Fruit fly (Drosophila melanogaster): ENCODE results near the gene CG31910.
A peak's percentile ranks its signal among the peaks of the same experiment; 100 is the strongest.

The CG31910 gene

DNA sequence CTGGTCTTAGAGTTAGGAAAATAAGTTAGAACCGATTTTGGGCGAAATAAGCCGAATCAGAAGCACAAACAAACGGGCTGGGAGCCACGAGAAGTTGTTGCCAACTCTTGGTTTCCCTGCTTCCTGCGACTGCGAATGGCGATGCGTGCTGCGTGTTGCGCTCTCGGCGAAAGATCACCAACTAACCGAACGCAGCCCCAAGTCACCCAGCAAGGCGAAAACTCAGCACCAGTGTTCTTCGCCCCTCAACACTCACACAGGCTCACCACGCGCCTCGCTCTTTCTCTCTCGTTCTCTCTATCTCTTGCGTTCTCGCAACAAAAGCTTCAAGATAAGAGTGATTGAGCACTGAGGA lies 41.2 kb upstream of the CG31910 start, which contains the start of gene nrv1:
nrv1 (minus strand) TSS at position 188 of the 355 bp plus-strand sequence.
- no peak for TF ChIP-seq CG7045 (GFP tag; optimal IDR thresholded peaks at IDR 0.05)
- no peak for TF ChIP-seq cic (GFP tag; optimal IDR thresholded peaks at IDR 0.05)
- TF ChIP-seq CG5204 (GFP tag; optimal IDR thresholded peaks at IDR 0.05), result no peak
- TF ChIP-seq CG14711 (tag; optimal IDR thresholded peaks at IDR 0.05), result no peak
- TF ChIP-seq pad (GFP tag; optimal IDR thresholded peaks at IDR 0.05), result no peak
- no peak for TF ChIP-seq Mnt (GFP tag; optimal IDR thresholded peaks at IDR 0.05)
- no peak for TF ChIP-seq tj (GFP tag; optimal IDR thresholded peaks at IDR 0.05)
- TF ChIP-seq Crg-1 (GFP tag; optimal IDR thresholded peaks at IDR 0.05), result no peak
- TF ChIP-seq CG11617 (GFP tag; optimal IDR thresholded peaks at IDR 0.05), result no peak
- TF ChIP-seq kay (GFP tag; ENCODE audit: borderline replicate concordance), result no peak
- TF ChIP-seq CG7101 (tag; optimal IDR thresholded peaks at IDR 0.05), result no peak
- no peak for TF ChIP-seq toe (GFP tag; optimal IDR thresholded peaks at IDR 0.05)
- no peak for TF ChIP-seq Clk (GFP tag; optimal IDR thresholded peaks at IDR 0.05)
- TF ChIP-seq cnc (optimal IDR thresholded peaks at IDR 0.05), result no peak

DNA sequence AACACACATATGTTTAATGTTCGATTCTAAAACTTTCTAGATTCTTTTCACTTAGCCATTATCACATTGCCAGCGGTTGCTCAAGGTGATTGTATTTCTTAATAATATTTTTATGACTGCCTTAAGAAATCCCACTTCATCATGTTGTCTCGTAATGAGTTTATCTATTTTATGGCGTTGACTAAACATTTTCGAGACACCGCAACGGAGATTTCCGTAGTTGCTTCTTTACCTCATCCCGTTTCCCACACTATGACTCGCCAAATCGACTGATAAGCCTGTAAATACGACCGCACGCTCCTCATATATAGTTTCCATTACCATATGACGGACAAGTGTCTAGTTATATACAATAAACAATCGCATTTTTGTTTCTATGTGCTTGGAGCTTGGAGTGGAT lies 40.2 kb upstream of the CG31910 start:
- TF ChIP-seq CG14711 (tag; optimal IDR thresholded peaks at IDR 0.05) (no peak), Mnt (GFP tag; optimal IDR thresholded peaks at IDR 0.05) (no peak), CG7101 (tag; optimal IDR thresholded peaks at IDR 0.05) (peak; percentile 20), Hr96 (GFP tag; optimal IDR thresholded peaks at IDR 0.05) (no peak), cic (GFP tag; optimal IDR thresholded peaks at IDR 0.05) (peak; percentile 53), CG12768 (GFP tag; optimal IDR thresholded peaks at IDR 0.05) (peak; percentile 0), cnc (optimal IDR thresholded peaks at IDR 0.05) (peak in 1 of 2 experiments; percentile 23), ovo (GFP tag; optimal IDR thresholded peaks at IDR 0.05) (no peak), kay (GFP tag; ENCODE audit: borderline replicate concordance) (peak; percentile 97)

DNA sequence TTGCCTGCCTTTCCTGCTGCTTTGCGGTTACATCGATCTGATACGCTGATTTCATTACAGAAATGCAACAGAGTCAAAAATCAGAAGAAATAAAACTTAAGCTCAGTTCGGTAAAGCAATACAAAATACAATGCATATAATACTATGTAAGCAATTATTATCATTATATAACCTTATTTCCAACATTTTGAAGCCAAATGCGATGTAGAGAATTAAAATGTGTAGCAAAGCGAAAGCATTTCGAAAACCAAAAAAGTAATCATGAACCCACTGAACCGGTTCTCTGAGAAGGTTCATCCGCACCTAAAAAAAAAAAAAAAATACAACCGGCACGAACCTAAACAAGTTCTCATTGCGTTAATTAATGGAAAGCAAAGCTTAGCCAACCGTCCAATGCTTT lies 38.8 kb upstream of the CG31910 start:
- TF ChIP-seq cic (GFP tag; optimal IDR thresholded peaks at IDR 0.05), result no peak
- TF ChIP-seq tj (GFP tag; optimal IDR thresholded peaks at IDR 0.05), result peak; percentile 33
- TF ChIP-seq kay (GFP tag; ENCODE audit: borderline replicate concordance), result peak; percentile 91

DNA sequence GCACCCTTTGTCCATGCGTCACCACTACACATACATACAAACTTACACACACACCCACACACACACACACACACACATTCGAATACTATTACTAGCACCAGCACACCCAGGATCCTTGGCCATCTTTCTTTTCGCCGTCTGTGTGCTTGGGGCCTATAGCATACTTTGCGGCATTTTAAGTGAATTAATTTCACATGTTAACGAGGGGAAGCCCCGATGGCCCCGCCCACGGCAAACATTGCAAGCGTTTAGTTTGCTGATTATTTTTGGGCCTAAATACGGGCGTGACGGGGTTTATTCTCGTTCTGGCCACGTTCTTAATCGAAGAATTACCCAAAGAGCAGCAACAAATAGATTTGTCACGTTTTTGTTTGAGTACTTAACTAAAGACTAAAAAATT lies 38.0 kb upstream of the CG31910 start:
- peak; percentile 26 for TF ChIP-seq pad (GFP tag; optimal IDR thresholded peaks at IDR 0.05)
- no peak for TF ChIP-seq CG14711 (tag; optimal IDR thresholded peaks at IDR 0.05)

DNA sequence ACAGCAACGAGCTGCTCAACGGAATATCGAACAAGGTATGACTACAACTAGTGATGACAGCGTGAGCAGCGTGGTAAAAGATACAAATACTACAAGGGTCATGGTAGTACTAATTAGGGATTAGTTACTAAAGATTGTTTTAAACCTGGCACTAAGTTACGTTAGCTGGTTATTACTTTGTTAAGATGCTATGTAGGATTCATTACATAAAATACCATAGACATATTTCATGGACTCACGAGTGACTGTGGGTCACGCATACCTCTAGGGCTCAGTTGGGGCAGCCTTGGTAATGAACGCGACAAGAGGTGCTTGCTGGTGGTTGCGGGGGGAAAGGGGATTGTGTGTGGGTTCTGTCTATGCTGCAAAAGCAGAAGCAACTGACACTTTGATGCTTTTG lies 29.4 kb upstream of the CG31910 start:
- TF ChIP-seq Hr96 (GFP tag; optimal IDR thresholded peaks at IDR 0.05) (peak; percentile 4), ovo (GFP tag; optimal IDR thresholded peaks at IDR 0.05) (no peak), toe (GFP tag; optimal IDR thresholded peaks at IDR 0.05) (no peak), CG7101 (tag; optimal IDR thresholded peaks at IDR 0.05) (no peak), bab1 (GFP tag; optimal IDR thresholded peaks at IDR 0.05) (no peak), cic (GFP tag; optimal IDR thresholded peaks at IDR 0.05) (no peak), pad (GFP tag; optimal IDR thresholded peaks at IDR 0.05) (no peak), CG14711 (tag; optimal IDR thresholded peaks at IDR 0.05) (no peak), tj (GFP tag; optimal IDR thresholded peaks at IDR 0.05) (peak; percentile 12), CG7045 (GFP tag; optimal IDR thresholded peaks at IDR 0.05) (peak; percentile 16), CG11617 (GFP tag; optimal IDR thresholded peaks at IDR 0.05) (no peak), CG5204 (GFP tag; optimal IDR thresholded peaks at IDR 0.05) (peak; percentile 22), Mnt (GFP tag; optimal IDR thresholded peaks at IDR 0.05) (no peak), CG33017 (tag; optimal IDR thresholded peaks at IDR 0.05) (peak; percentile 13), Clk (GFP tag; optimal IDR thresholded peaks at IDR 0.05) (no peak), kay (GFP tag; ENCODE audit: borderline replicate concordance) (no peak), cnc (optimal IDR thresholded peaks at IDR 0.05) (no peak), CG1620 (GFP tag; optimal IDR thresholded peaks at IDR 0.05) (no peak), Crg-1 (GFP tag; optimal IDR thresholded peaks at IDR 0.05) (no peak)

DNA sequence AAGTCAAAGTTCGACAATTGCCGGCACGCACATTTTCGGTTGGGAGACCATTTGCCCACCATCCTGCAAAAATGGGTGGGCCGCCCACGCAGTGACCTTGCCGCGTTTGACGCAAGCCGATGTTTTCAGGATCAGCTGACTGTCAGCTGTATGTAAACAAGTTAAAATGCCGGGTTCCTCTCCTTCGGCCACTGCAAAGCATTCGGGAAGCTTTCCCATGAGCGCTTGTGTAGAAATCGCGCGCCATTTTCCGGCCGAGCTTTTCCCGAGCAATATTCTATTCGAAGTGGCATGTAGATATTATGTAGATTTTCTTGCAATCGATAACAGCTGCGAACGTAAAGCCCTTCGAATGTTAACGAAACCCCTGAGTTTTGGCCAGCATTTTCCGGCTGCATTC lies 28.2 kb upstream of the CG31910 start, which contains the start of gene CG17378:
CG17378 (plus strand) TSS at position 397 of the 400 bp plus-strand sequence.
- no peak for TF ChIP-seq ovo (GFP tag; optimal IDR thresholded peaks at IDR 0.05)
- TF ChIP-seq CG12768 (GFP tag; optimal IDR thresholded peaks at IDR 0.05), result no peak
- no peak for TF ChIP-seq cnc (optimal IDR thresholded peaks at IDR 0.05)
- no peak for TF ChIP-seq toe (GFP tag; optimal IDR thresholded peaks at IDR 0.05)
- TF ChIP-seq CG14711 (tag; optimal IDR thresholded peaks at IDR 0.05), result no peak
- no peak for TF ChIP-seq Hr96 (GFP tag; optimal IDR thresholded peaks at IDR 0.05)
- no peak for TF ChIP-seq CG7045 (GFP tag; optimal IDR thresholded peaks at IDR 0.05)

DNA sequence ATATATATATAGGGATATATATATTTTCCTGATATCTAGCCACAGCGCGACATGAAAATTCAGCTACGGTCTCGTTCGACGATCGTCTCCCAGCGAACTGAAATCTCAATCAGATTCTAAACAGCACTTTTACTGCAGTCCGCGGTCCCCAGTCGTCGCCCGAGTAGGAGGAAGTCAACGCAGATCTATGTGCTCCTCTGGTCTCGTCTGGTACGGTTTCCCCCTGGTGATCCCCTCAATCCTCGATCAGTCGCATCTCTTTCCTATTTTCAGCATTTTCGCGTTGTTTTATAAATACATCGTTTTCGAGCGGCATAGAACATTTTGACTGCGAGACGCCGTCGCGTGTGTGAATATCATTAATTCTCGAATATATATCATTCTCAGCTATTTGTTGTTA lies 27.2 kb upstream of the CG31910 start, which contains the start of gene LUBEL:
LUBEL (minus strand) TSS at position 101 of the 400 bp plus-strand sequence.
- TF ChIP-seq Mnt (GFP tag; optimal IDR thresholded peaks at IDR 0.05) (no peak), CG5204 (GFP tag; optimal IDR thresholded peaks at IDR 0.05) (no peak), kay (GFP tag; ENCODE audit: borderline replicate concordance) (no peak), Hr96 (GFP tag; optimal IDR thresholded peaks at IDR 0.05) (no peak), CG7045 (GFP tag; optimal IDR thresholded peaks at IDR 0.05) (no peak), CG1620 (GFP tag; optimal IDR thresholded peaks at IDR 0.05) (no peak), CG33017 (tag; optimal IDR thresholded peaks at IDR 0.05) (no peak), toe (GFP tag; optimal IDR thresholded peaks at IDR 0.05) (no peak), cnc (optimal IDR thresholded peaks at IDR 0.05) (no peak), bab1 (GFP tag; optimal IDR thresholded peaks at IDR 0.05) (no peak), Crg-1 (GFP tag; optimal IDR thresholded peaks at IDR 0.05) (no peak), pad (GFP tag; optimal IDR thresholded peaks at IDR 0.05) (no peak), cic (GFP tag; optimal IDR thresholded peaks at IDR 0.05) (no peak), CG7101 (tag; optimal IDR thresholded peaks at IDR 0.05) (no peak), CG14711 (tag; optimal IDR thresholded peaks at IDR 0.05) (no peak), CG12768 (GFP tag; optimal IDR thresholded peaks at IDR 0.05) (no peak), CG11617 (GFP tag; optimal IDR thresholded peaks at IDR 0.05) (no peak), ovo (GFP tag; optimal IDR thresholded peaks at IDR 0.05) (no peak), tj (GFP tag; optimal IDR thresholded peaks at IDR 0.05) (no peak), Clk (GFP tag; optimal IDR thresholded peaks at IDR 0.05) (no peak)
